Worm (Caenorhabditis elegans) whole organism, L4 larva: ENCODE measurements around the gene C50E3.6.

Source experiments
- F10B5.3 ChIP-seq: sonication (generic microtip); optimal IDR thresholded peaks from 2 replicates; lab custom pipeline; 2016; ENCODE audit warnings: mild to moderate bottlenecking, missing genetic modification characterization, missing compliant biosample characterization
- F26F4.8 ChIP-seq: fragments of 200-800 bp; sonication (Bioruptor generic); conservative IDR thresholded peaks from 2 replicates; pipeline ENCODE4 v1.3.6; 2022; ENCODE audit warnings: missing genetic modification characterization, missing compliant biosample characterization
- F44E2.7 ChIP-seq: fragments of 200-800 bp; sonication (Bioruptor generic); IDR thresholded peaks from 2 replicates; pipeline ENCODE4 v2.1.2; 2022; ENCODE audit warnings: missing genetic modification characterization, missing compliant biosample characterization
- F49E8.2 ChIP-seq: sonication (generic microtip); optimal IDR thresholded peaks from 2 replicates; lab custom pipeline; 2016; ENCODE audit warnings: missing compliant biosample characterization, mild to moderate bottlenecking, missing genetic modification characterization, borderline replicate concordance
- T26A8.4 ChIP-seq: fragments of 200-800 bp; sonication (Bioruptor generic); IDR thresholded peaks from 2 replicates; pipeline ENCODE4 v1.3.6; 2022; ENCODE audit warnings: missing genetic modification characterization, missing compliant biosample characterization
- Y48G9A.11 ChIP-seq: fragments of 200-800 bp; sonication (Bioruptor generic); IDR thresholded peaks from 2 replicates; pipeline ENCODE4 v1.3.6; 2022; ENCODE audit warnings: missing genetic modification reagents, missing genetic modification characterization, missing compliant biosample characterization
- Y5F2A.4 ChIP-seq: fragments of 200-800 bp; sonication (Bioruptor generic); optimal IDR thresholded peaks from 2 replicates; lab custom pipeline; 2018; ENCODE audit warnings: mild to moderate bottlenecking, missing genetic modification characterization, missing compliant biosample characterization
- aha-1 ChIP-seq: fragments of 150-350 bp; peaks from one replicate; lab custom pipeline; 2014; ENCODE audit warnings: missing biosample characterization, missing genetic modification characterization
- arid-1 ChIP-seq: fragments of 200-800 bp; sonication (Bioruptor generic); conservative IDR thresholded peaks from 2 replicates; pipeline ENCODE4 v1.3.6; 2022; ENCODE audit warnings: missing genetic modification reagents, missing genetic modification characterization, missing compliant biosample characterization
- ceh-20 ChIP-seq: fragments of 200-800 bp; sonication (Bioruptor generic); IDR thresholded peaks from 2 replicates; pipeline ENCODE4 v1.3.6; 2022; ENCODE audit warnings: missing genetic modification reagents, missing genetic modification characterization, missing compliant biosample characterization
- ceh-32 ChIP-seq: sonication (generic microtip); optimal IDR thresholded peaks from 2 replicates; lab custom pipeline; 2016; ENCODE audit warnings: mild to moderate bottlenecking, missing genetic modification characterization, missing compliant biosample characterization; ENCODE audit not compliant: poor library complexity
- ces-1 ChIP-seq: fragments of 150-350 bp; sonication (generic microtip); optimal IDR thresholded peaks from 4 replicates; lab custom pipeline; 2014; ENCODE audit warnings: missing biosample characterization, missing genetic modification reagents, missing genetic modification characterization
- cey-2 ChIP-seq: sonication (generic microtip); optimal IDR thresholded peaks from 3 replicates; lab custom pipeline; 2017; ENCODE audit warnings: missing genetic modification characterization, mild to moderate bottlenecking, missing compliant biosample characterization, antibody characterized with exemption, borderline replicate concordance; ENCODE audit not compliant: insufficient read depth
- daf-8 ChIP-seq: fragments of 200-800 bp; sonication (Bioruptor generic); IDR thresholded peaks from 2 replicates; pipeline ENCODE4 v1.3.6; 2022; ENCODE audit warnings: missing genetic modification characterization, missing compliant biosample characterization
- dmd-6 ChIP-seq: fragments of 200-800 bp; sonication (Bioruptor generic); IDR thresholded peaks from 2 replicates; pipeline ENCODE4 v1.3.6; 2022; ENCODE audit warnings: missing genetic modification reagents, missing genetic modification characterization, missing compliant biosample characterization
- dpl-1 ChIP-seq: fragments of 150-350 bp; optimal IDR thresholded peaks from 2 replicates; lab custom pipeline; 2014; ENCODE audit warnings: missing biosample characterization, missing genetic modification reagents, missing genetic modification characterization
- duxl-1 ChIP-seq: sonication (generic microtip); optimal IDR thresholded peaks from 2 replicates; lab custom pipeline; 2016; ENCODE audit warnings: mild to moderate bottlenecking, missing genetic modification characterization, moderate library complexity, missing compliant biosample characterization; ENCODE audit not compliant: poor library complexity
- egl-43 ChIP-seq: fragments of 200-800 bp; sonication (Bioruptor generic); IDR thresholded peaks from 2 replicates; pipeline ENCODE4 v1.3.6; 2022; ENCODE audit warnings: missing genetic modification reagents, missing genetic modification characterization, missing compliant biosample characterization
- fkh-10 ChIP-seq: fragments of 150-350 bp; optimal IDR thresholded peaks from 2 replicates; lab custom pipeline; 2014; ENCODE audit warnings: missing biosample characterization, missing genetic modification reagents, missing genetic modification characterization
- hlh-11 ChIP-seq: fragments of 200-800 bp; sonication (Bioruptor generic); optimal IDR thresholded peaks from 2 replicates; lab custom pipeline; 2018; ENCODE audit warnings: mild to moderate bottlenecking, missing genetic modification characterization, missing compliant biosample characterization
- hlh-30 ChIP-seq: sonication (generic microtip); optimal IDR thresholded peaks from 2 replicates; lab custom pipeline; 2017; ENCODE audit warnings: antibody characterized with exemption, mild to moderate bottlenecking, missing genetic modification characterization, missing compliant biosample characterization; ENCODE audit not compliant: insufficient read depth
- lim-7 ChIP-seq: fragments of 200-800 bp; sonication (Bioruptor generic); IDR thresholded peaks from 2 replicates; pipeline ENCODE4 v1.3.6; 2022; ENCODE audit warnings: missing genetic modification characterization, missing compliant biosample characterization
- lin-39 ChIP-seq: fragments of 150-350 bp; optimal IDR thresholded peaks from 2 replicates; lab custom pipeline; 2014; ENCODE audit warnings: missing biosample characterization, missing genetic modification reagents, missing genetic modification characterization
- lir-3 ChIP-seq: sonication (generic microtip); optimal IDR thresholded peaks from 2 replicates; lab custom pipeline; 2016; ENCODE audit warnings: mild to moderate bottlenecking, missing genetic modification characterization, missing compliant biosample characterization
- lsy-2 ChIP-seq, 2 experiments: fragments of 150-350 bp in 1 of 2; sonication (generic microtip) in 1 of 2; optimal IDR thresholded peaks; 2 replicates each; lab custom pipeline; 2014 to 2017; ENCODE audit warnings: missing biosample characterization in 2 of 2, missing genetic modification characterization in 2 of 2
- madf-9 ChIP-seq: fragments of 200-800 bp; sonication (Bioruptor generic); conservative IDR thresholded peaks from 2 replicates; pipeline ENCODE4 v1.3.6; 2022; ENCODE audit warnings: missing genetic modification reagents, missing genetic modification characterization, missing compliant biosample characterization
- mep-1 ChIP-seq: fragments of 150-350 bp; sonication (generic microtip); optimal IDR thresholded peaks from 3 replicates; lab custom pipeline; 2014; ENCODE audit warnings: missing biosample characterization, missing genetic modification characterization
- mxl-3 ChIP-seq: fragments of 200-800 bp; sonication (Bioruptor generic); optimal IDR thresholded peaks from 2 replicates; lab custom pipeline; 2018; ENCODE audit warnings: mild to moderate bottlenecking, missing genetic modification characterization, missing compliant biosample characterization
- nhr-111 ChIP-seq: fragments of 200-800 bp; sonication (Bioruptor generic); optimal IDR thresholded peaks from 2 replicates; lab custom pipeline; 2018; ENCODE audit warnings: mild to moderate bottlenecking, missing genetic modification characterization, missing compliant biosample characterization
- nhr-25 ChIP-seq: sonication (generic microtip); optimal IDR thresholded peaks from 2 replicates; lab custom pipeline; 2017; ENCODE audit warnings: missing genetic modification characterization, mild to moderate bottlenecking, missing compliant biosample characterization, antibody characterized with exemption, moderate library complexity, borderline replicate concordance; ENCODE audit not compliant: insufficient read depth
- nhr-6 ChIP-seq: fragments of 150-350 bp; optimal IDR thresholded peaks from 2 replicates; lab custom pipeline; 2014; ENCODE audit warnings: missing biosample characterization, missing genetic modification characterization
- pha-4 ChIP-seq, 2 experiments: fragments of 150-350 bp in 1 of 2; fragments of 200-800 bp in 1 of 2; sonication (Bioruptor generic) in 1 of 2; IDR thresholded peaks in 1 of 2; optimal IDR thresholded peaks in 1 of 2; 2 replicates each; pipeline versions ENCODE4 v1.3.6 to Lab custom; 2014 to 2022; ENCODE audit warnings: missing genetic modification characterization in 2 of 2, missing genetic modification reagents in 2 of 2, missing biosample characterization in 1 of 2, missing compliant biosample characterization in 1 of 2
- set-16 ChIP-seq: fragments of 200-800 bp; sonication (Bioruptor generic); IDR thresholded peaks from 2 replicates; pipeline ENCODE4 v1.3.6; 2022; ENCODE audit warnings: missing genetic modification reagents, missing genetic modification characterization, missing compliant biosample characterization
- skn-1 ChIP-seq: fragments of 150-350 bp; optimal IDR thresholded peaks from 2 replicates; lab custom pipeline; 2014; ENCODE audit warnings: missing biosample characterization, missing genetic modification characterization
- tra-1 ChIP-seq: fragments of 200-800 bp; sonication (Bioruptor generic); IDR thresholded peaks from 2 replicates; pipeline ENCODE4 v1.3.6; 2022; ENCODE audit warnings: missing genetic modification reagents, missing genetic modification characterization, missing compliant biosample characterization
- vab-7 ChIP-seq: fragments of 200-800 bp; sonication (Bioruptor generic); IDR thresholded peaks from 2 replicates; pipeline ENCODE4 v1.3.6; 2022; ENCODE audit warnings: missing genetic modification reagents, missing genetic modification characterization, missing compliant biosample characterization
- ztf-11 ChIP-seq: fragments of 150-350 bp; optimal IDR thresholded peaks from 2 replicates; lab custom pipeline; 2014; ENCODE audit warnings: missing biosample characterization, missing genetic modification characterization
- ztf-7 ChIP-seq: fragments of 150-350 bp; optimal IDR thresholded peaks from 2 replicates; lab custom pipeline; 2014; ENCODE audit warnings: missing biosample characterization, missing genetic modification characterization

Gene C50E3.6

ce11 chrV:7570955-7571354 is 19.4 kb downstream of the C50E3.6 start, which contains the start of gene F19F10.14:
Gene F19F10.14, minus strand, starts transcription at chrV:7571055.
- no peak for TF ChIP-seq mep-1
- TF ChIP-seq Y48G9A.11 (GFP tag; lab: Robert Waterston, UW): no peak
- TF ChIP-seq nhr-111 (GFP tag; lab: Kevin White, UChicago): no peak
- no peak for TF ChIP-seq dpl-1 (GFP tag; lab: Kevin White, UChicago)
- TF ChIP-seq F49E8.2 (tag; lab: Kevin White, UChicago): no peak
- no peak for TF ChIP-seq ceh-20 (GFP tag; lab: Robert Waterston, UW)
- TF ChIP-seq egl-43 (GFP tag; lab: Robert Waterston, UW): no peak
- TF ChIP-seq dmd-6 (GFP tag; lab: Robert Waterston, UW): no peak
- TF ChIP-seq nhr-25: no peak
- no peak for TF ChIP-seq T26A8.4 (GFP tag; lab: Robert Waterston, UW)
- no peak for TF ChIP-seq lsy-2 (tag; optimal IDR thresholded peaks at IDR 0.05; lab: Kevin White, UChicago)
- TF ChIP-seq cey-2 (tag; lab: Kevin White, UChicago): no peak
- TF ChIP-seq mxl-3 (GFP tag; lab: Kevin White, UChicago): no peak
- TF ChIP-seq arid-1 (GFP tag; lab: Robert Waterston, UW): no peak
- no peak for TF ChIP-seq skn-1

ce11 chrV:7570290-7570689 is 20.1 kb downstream of the C50E3.6 start, which contains the start of gene clec-212:
Gene clec-212, minus strand, starts transcription at chrV:7570390.
- no peak for TF ChIP-seq lin-39 (tag; lab: Kevin White, UChicago)
- no peak for TF ChIP-seq Y5F2A.4 (GFP tag; lab: Kevin White, UChicago)
- no peak for TF ChIP-seq lir-3 (tag; lab: Kevin White, UChicago)
- no peak for TF ChIP-seq nhr-6 (tag; lab: Kevin White, UChicago)
- TF ChIP-seq ztf-7 (tag; lab: Kevin White, UChicago): no peak
- no peak for TF ChIP-seq vab-7 (GFP tag; lab: Robert Waterston, UW)
- TF ChIP-seq hlh-30 (tag; lab: Kevin White, UChicago): no peak
- no peak for TF ChIP-seq lim-7
- TF ChIP-seq ces-1 (GFP tag; lab: Kevin White, UChicago): no peak
- no peak for TF ChIP-seq fkh-10
- TF ChIP-seq tra-1 (GFP tag; lab: Robert Waterston, UW): no peak
- no peak for TF ChIP-seq cey-2 (tag; lab: Kevin White, UChicago)
- TF ChIP-seq F26F4.8 (GFP tag; lab: Robert Waterston, UW): no peak
- no peak for TF ChIP-seq set-16 (GFP tag; lab: Robert Waterston, UW)
- TF ChIP-seq, all 104 proteins: peak for 0

ce11 chrV:7562947-7563346 is 27.4 kb downstream of the C50E3.6 start, which contains the start of gene F19F10.1:
Gene F19F10.1, plus strand, starts transcription at chrV:7563247.
- TF ChIP-seq dmd-6 (GFP tag; lab: Robert Waterston, UW): no peak
- TF ChIP-seq ztf-11 (tag; lab: Kevin White, UChicago): no peak
- TF ChIP-seq aha-1 (tag; lab: Kevin White, UChicago): no peak
- TF ChIP-seq duxl-1 (tag; lab: Kevin White, UChicago): no peak
- no peak for TF ChIP-seq pha-4 (GFP tag; IDR thresholded peaks at IDR 0.05; lab: Robert Waterston, UW)
- no peak for TF ChIP-seq pha-4 (tag; optimal IDR thresholded peaks at IDR 0.05; lab: Kevin White, UChicago)
- TF ChIP-seq madf-9 (GFP tag; lab: Robert Waterston, UW): no peak
- no peak for TF ChIP-seq hlh-11 (tag; lab: Kevin White, UChicago)
- TF ChIP-seq ceh-32 (tag; lab: Kevin White, UChicago): no peak
- no peak for TF ChIP-seq F44E2.7 (GFP tag; lab: Robert Waterston, UW)
- TF ChIP-seq daf-8 (GFP tag; lab: Robert Waterston, UW): no peak
- no peak for TF ChIP-seq skn-1
- no peak for TF ChIP-seq F10B5.3
